Worm (Caenorhabditis elegans) whole organism, young adult: Measurements from ENCODE around the gene end-1.
A peak's percentile ranks its signal among the peaks of the same experiment; 100 is the strongest.

Source experiments
- F57A8.1 ChIP-seq: fragments of 200-800 bp; sonication (Bioruptor generic); optimal IDR thresholded peaks from 2 replicates; lab custom pipeline; 2018; ENCODE audit warnings: mild to moderate bottlenecking, missing genetic modification characterization, moderate library complexity, missing compliant biosample characterization
- Y67H2A.10 ChIP-seq: fragments of 200-800 bp; sonication (Bioruptor generic); conservative IDR thresholded peaks from 2 replicates; pipeline ENCODE4 v1.3.6; 2022; ENCODE audit warnings: missing genetic modification reagents, missing genetic modification characterization, missing compliant biosample characterization
- Y79H2A.3 ChIP-seq: fragments of 200-800 bp; sonication (Bioruptor generic); conservative IDR thresholded peaks from 2 replicates; pipeline ENCODE4 v1.3.6; 2022; ENCODE audit warnings: missing genetic modification reagents, missing genetic modification characterization, missing compliant biosample characterization
- bed-1 ChIP-seq: fragments of 200-800 bp; sonication (Bioruptor generic); IDR thresholded peaks from 2 replicates; pipeline ENCODE4 v1.3.6; 2022; ENCODE audit warnings: missing genetic modification reagents, missing genetic modification characterization, missing compliant biosample characterization
- ceh-58 ChIP-seq: fragments of 200-800 bp; sonication (Bioruptor generic); IDR thresholded peaks from 2 replicates; pipeline ENCODE4 v1.3.6; 2022; ENCODE audit warnings: missing genetic modification characterization, missing compliant biosample characterization
- die-1 ChIP-seq: sonication (generic microtip); optimal IDR thresholded peaks from 2 replicates; lab custom pipeline; 2016; ENCODE audit warnings: missing genotype, mild to moderate bottlenecking, missing genetic modification characterization, missing compliant biosample characterization
- ekl-4 ChIP-seq: fragments of 200-800 bp; sonication (Bioruptor generic); IDR thresholded peaks from 2 replicates; pipeline ENCODE4 v1.3.6; 2022; ENCODE audit warnings: missing genetic modification reagents, missing genetic modification characterization, missing compliant biosample characterization
- lin-26 ChIP-seq: fragments of 200-800 bp; sonication (Bioruptor generic); IDR thresholded peaks from 2 replicates; pipeline ENCODE4 v1.3.6; 2022; ENCODE audit warnings: missing genetic modification reagents, missing genetic modification characterization, missing compliant biosample characterization
- nhr-90 ChIP-seq: sonication (generic microtip); optimal IDR thresholded peaks from 2 replicates; lab custom pipeline; 2016; ENCODE audit warnings: missing genotype, mild to moderate bottlenecking, missing genetic modification characterization, missing compliant biosample characterization
- pha-4 ChIP-seq: fragments of 150-350 bp; sonication (generic microtip); optimal IDR thresholded peaks from 2 replicates; lab custom pipeline; 2014; ENCODE audit warnings: missing biosample characterization, missing genetic modification reagents, missing genetic modification characterization
- tbx-9 ChIP-seq: sonication (generic microtip); optimal IDR thresholded peaks from 2 replicates; lab custom pipeline; 2016; ENCODE audit warnings: borderline replicate concordance, missing genetic modification characterization, inconsistent platforms, missing compliant biosample characterization
- zim-3 ChIP-seq: sonication (generic microtip); optimal IDR thresholded peaks from 2 replicates; lab custom pipeline; 2017; ENCODE audit warnings: mild to moderate bottlenecking, missing genetic modification characterization, moderate library complexity, missing compliant biosample characterization

DNA sequence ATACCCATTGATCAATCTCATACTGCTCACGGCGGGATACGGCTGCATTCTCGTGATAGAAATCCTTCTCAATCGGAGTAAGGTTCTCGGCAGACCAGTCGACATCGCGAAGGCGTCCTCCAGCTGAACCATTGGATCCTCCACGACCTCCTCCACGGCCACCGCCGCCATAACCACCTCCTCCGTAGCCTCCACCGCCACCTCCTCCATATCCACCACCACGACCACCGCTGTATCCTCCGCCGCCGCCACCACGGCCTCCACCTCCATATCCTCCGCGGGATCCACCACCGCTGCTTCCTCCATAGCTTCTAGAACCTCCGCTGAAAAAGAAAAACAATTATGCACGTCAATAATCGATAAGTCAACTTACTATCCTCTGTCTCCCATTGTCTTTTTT is 26.5 kb downstream of the end-1 start:
- TF ChIP-seq lin-26 (GFP tag; lab: Robert Waterston, UW) (peak; percentile 45; the same call in 1 of the 2 replicates), ceh-58 (no peak), bed-1 (no peak), F57A8.1 (GFP tag; lab: Kevin White, UChicago) (no peak), zim-3 (tag; lab: Kevin White, UChicago) (no peak), tbx-9 (tag; lab: Kevin White, UChicago) (no peak), Y67H2A.10 (GFP tag; lab: Robert Waterston, UW) (no peak), pha-4 (no peak), ekl-4 (no peak), Y79H2A.3 (GFP tag; lab: Robert Waterston, UW) (no peak), nhr-90 (tag; lab: Kevin White, UChicago) (no peak), die-1 (tag; lab: Kevin White, UChicago) (no peak)
